Worm (Caenorhabditis elegans) whole organism, late embryonic: ENCODE data around the gene gcy-12.

Experiments
- F13H6.1 ChIP-seq: sonication (generic microtip); optimal IDR thresholded peaks from 2 replicates; lab custom pipeline; 2016; ENCODE audit warnings: missing genetic modification characterization, missing compliant biosample characterization
- ama-1 ChIP-seq: fragments of 150-350 bp; optimal IDR thresholded peaks from 2 replicates; lab custom pipeline; 2014
- lin-11 ChIP-seq: fragments of 200-800 bp; sonication (Bioruptor generic); optimal IDR thresholded peaks from 2 replicates; lab custom pipeline; 2018; ENCODE audit warnings: mild to moderate bottlenecking, missing genetic modification characterization, missing compliant biosample characterization
- pros-1 ChIP-seq: fragments of 150-350 bp; optimal IDR thresholded peaks from 2 replicates; lab custom pipeline; 2014; ENCODE audit warnings: missing biosample characterization, missing genetic modification reagents, missing genetic modification characterization
- sdc-2 ChIP-seq: sonication (generic microtip); optimal IDR thresholded peaks from 2 replicates; lab custom pipeline; 2016; ENCODE audit warnings: missing genotype, missing genetic modification characterization, missing compliant biosample characterization
- syd-9 ChIP-seq: sonication (generic microtip); optimal IDR thresholded peaks from 2 replicates; lab custom pipeline; 2016; ENCODE audit warnings: mild to moderate bottlenecking, missing genetic modification characterization, moderate library complexity, missing compliant biosample characterization
- ttx-3 ChIP-seq: sonication (generic microtip); optimal IDR thresholded peaks from 2 replicates; lab custom pipeline; 2016; ENCODE audit warnings: missing genetic modification reagents, missing genetic modification characterization, missing compliant biosample characterization

ce11 chrII:5344775-5345174 is 32.9 kb downstream of the gcy-12 start, which contains the start of gene F09E5.14:
- no peak for TF ChIP-seq sdc-2
- TF ChIP-seq F13H6.1 (tag; lab: Kevin White, UChicago): no peak
- TF ChIP-seq ama-1 (lab: Kevin White, UChicago): no peak
- no peak for TF ChIP-seq pros-1 (tag; lab: Kevin White, UChicago)
- no peak for TF ChIP-seq ttx-3 (tag; lab: Kevin White, UChicago)
- no peak for TF ChIP-seq lin-11
- TF ChIP-seq syd-9: no peak
